Worm (Caenorhabditis elegans) whole organism, young adult: Measurements from ENCODE around the gene T28C6.3.

Experiments used
- C06A6.2 ChIP-seq: fragments of 200-800 bp; sonication (Bioruptor generic); conservative IDR thresholded peaks from 2 replicates; pipeline ENCODE4 v1.3.6; 2022; ENCODE audit warnings: missing genetic modification characterization, missing compliant biosample characterization
- F49E8.2 ChIP-seq: sonication (generic microtip); optimal IDR thresholded peaks from 3 replicates; lab custom pipeline; 2017; ENCODE audit warnings: missing genetic modification characterization, mild to moderate bottlenecking, missing compliant biosample characterization, antibody characterized with exemption, moderate library complexity; ENCODE audit not compliant: insufficient read depth
- F57A8.1 ChIP-seq: fragments of 200-800 bp; sonication (Bioruptor generic); optimal IDR thresholded peaks from 2 replicates; lab custom pipeline; 2018; ENCODE audit warnings: mild to moderate bottlenecking, missing genetic modification characterization, moderate library complexity, missing compliant biosample characterization
- F57C9.4 ChIP-seq: sonication (generic microtip); optimal IDR thresholded peaks from 2 replicates; lab custom pipeline; 2017; ENCODE audit warnings: mild to moderate bottlenecking, missing genetic modification characterization, missing compliant biosample characterization
- K12H6.12 ChIP-seq: fragments of 200-800 bp; sonication (Bioruptor generic); optimal IDR thresholded peaks from 2 replicates; lab custom pipeline; 2018; ENCODE audit warnings: mild to moderate bottlenecking, missing genetic modification characterization, missing compliant biosample characterization
- Y53F4B.3 ChIP-seq: fragments of 200-800 bp; sonication (Bioruptor generic); IDR thresholded peaks from 2 replicates; pipeline ENCODE4 v1.3.6; 2022; ENCODE audit warnings: missing genetic modification reagents, missing genetic modification characterization, missing compliant biosample characterization
- Y79H2A.3 ChIP-seq: fragments of 200-800 bp; sonication (Bioruptor generic); conservative IDR thresholded peaks from 2 replicates; pipeline ENCODE4 v1.3.6; 2022; ENCODE audit warnings: missing genetic modification reagents, missing genetic modification characterization, missing compliant biosample characterization
- akir-1 ChIP-seq: fragments of 200-800 bp; sonication (Bioruptor generic); optimal IDR thresholded peaks from 2 replicates; lab custom pipeline; 2018; ENCODE audit warnings: mild to moderate bottlenecking, missing genetic modification characterization, moderate library complexity, missing compliant biosample characterization
- ama-1 ChIP-seq, 3 experiments: fragments of 150-350 bp in 1 of 3; sonication (generic microtip) in 2 of 3; optimal IDR thresholded peaks; 2 replicates each; lab custom pipeline; 2014 to 2018; ENCODE audit warnings: missing biosample characterization in 2 of 3, missing genetic modification characterization in 2 of 3, missing genetic modification reagents in 2 of 3
- atf-7 ChIP-seq: sonication (generic microtip); optimal IDR thresholded peaks from 2 replicates; lab custom pipeline; 2017; ENCODE audit warnings: mild to moderate bottlenecking, missing genetic modification characterization, missing compliant biosample characterization
- attf-5 ChIP-seq: fragments of 200-800 bp; sonication (Bioruptor generic); optimal IDR thresholded peaks from 2 replicates; lab custom pipeline; 2018; ENCODE audit warnings: mild to moderate bottlenecking, missing genetic modification characterization, missing compliant biosample characterization
- cebp-1 ChIP-seq, 2 experiments: fragments of 200-800 bp in 1 of 2; sonication (Bioruptor generic) in 1 of 2; sonication (generic microtip) in 1 of 2; IDR thresholded peaks in 1 of 2; optimal IDR thresholded peaks in 1 of 2; 2 replicates each; pipeline versions ENCODE4 v1.3.6 to Lab custom; 2017 to 2022; ENCODE audit warnings: missing compliant biosample characterization in 2 of 2, missing genetic modification characterization in 2 of 2, mild to moderate bottlenecking in 1 of 2, missing genetic modification reagents in 1 of 2, moderate library complexity in 1 of 2
- ceh-91 ChIP-seq: fragments of 200-800 bp; sonication (Bioruptor generic); IDR thresholded peaks from 2 replicates; pipeline ENCODE4 v1.3.6; 2022; ENCODE audit warnings: missing genetic modification reagents, missing genetic modification characterization, missing compliant biosample characterization
- die-1 ChIP-seq: sonication (generic microtip); optimal IDR thresholded peaks from 2 replicates; lab custom pipeline; 2016; ENCODE audit warnings: missing genotype, mild to moderate bottlenecking, missing genetic modification characterization, missing compliant biosample characterization
- dpl-1 ChIP-seq: fragments of 150-350 bp; optimal IDR thresholded peaks from 2 replicates; lab custom pipeline; 2014; ENCODE audit warnings: missing biosample characterization, missing genetic modification reagents, missing genetic modification characterization
- ets-4 ChIP-seq: fragments of 200-800 bp; sonication (Bioruptor generic); optimal IDR thresholded peaks from 2 replicates; lab custom pipeline; 2018; ENCODE audit warnings: mild to moderate bottlenecking, missing genetic modification characterization, missing compliant biosample characterization
- hmg-1.2 ChIP-seq: fragments of 200-800 bp; sonication (Bioruptor generic); IDR thresholded peaks from 2 replicates; pipeline ENCODE4 v1.3.6; 2022; ENCODE audit warnings: missing genetic modification reagents, missing genetic modification characterization, missing compliant biosample characterization
- lag-1 ChIP-seq: fragments of 200-800 bp; sonication (Bioruptor generic); IDR thresholded peaks from 2 replicates; pipeline ENCODE4 v1.3.6; 2022; ENCODE audit warnings: missing genetic modification reagents, missing genetic modification characterization, missing compliant biosample characterization
- let-526 ChIP-seq: fragments of 200-800 bp; sonication (Bioruptor generic); IDR thresholded peaks from 2 replicates; pipeline ENCODE4 v1.3.6; 2022; ENCODE audit warnings: missing genetic modification reagents, missing genetic modification characterization, missing compliant biosample characterization
- let-607 ChIP-seq, 2 experiments: fragments of 200-800 bp in 1 of 2; sonication (Bioruptor generic) in 1 of 2; sonication (generic microtip) in 1 of 2; optimal IDR thresholded peaks; 2 replicates each; lab custom pipeline; 2016 to 2018; ENCODE audit warnings: mild to moderate bottlenecking in 2 of 2, missing compliant biosample characterization in 2 of 2, missing genetic modification characterization in 2 of 2, moderate library complexity in 2 of 2, missing genotype in 1 of 2
- lin-26 ChIP-seq: fragments of 200-800 bp; sonication (Bioruptor generic); IDR thresholded peaks from 2 replicates; pipeline ENCODE4 v1.3.6; 2022; ENCODE audit warnings: missing genetic modification reagents, missing genetic modification characterization, missing compliant biosample characterization
- lin-40 ChIP-seq: sonication (generic microtip); optimal IDR thresholded peaks from 2 replicates; lab custom pipeline; 2016; ENCODE audit warnings: missing genetic modification characterization, mild to moderate bottlenecking, missing compliant biosample characterization, missing genotype, missing genetic modification reagents
- lir-1 ChIP-seq: fragments of 200-800 bp; sonication (Bioruptor generic); conservative IDR thresholded peaks from 2 replicates; pipeline ENCODE4 v1.3.6; 2022; ENCODE audit warnings: missing genetic modification reagents, missing genetic modification characterization, missing compliant biosample characterization
- lsy-27 ChIP-seq: sonication (generic microtip); optimal IDR thresholded peaks from 2 replicates; lab custom pipeline; 2017; ENCODE audit warnings: missing genetic modification characterization, mild to moderate bottlenecking, missing compliant biosample characterization, antibody characterized with exemption, missing genotype, borderline replicate concordance; ENCODE audit not compliant: insufficient read depth
- madf-10 ChIP-seq: sonication (generic microtip); optimal IDR thresholded peaks from 2 replicates; lab custom pipeline; 2016; ENCODE audit warnings: mild to moderate bottlenecking, missing genetic modification characterization, missing compliant biosample characterization
- madf-6 ChIP-seq: fragments of 200-800 bp; sonication (Bioruptor generic); IDR thresholded peaks from 2 replicates; pipeline ENCODE4 v1.3.6; 2022; ENCODE audit warnings: missing genetic modification reagents, missing genetic modification characterization, missing compliant biosample characterization
- mes-4 ChIP-seq: sonication (generic microtip); optimal IDR thresholded peaks from 2 replicates; lab custom pipeline; 2016; ENCODE audit warnings: missing genotype, missing genetic modification characterization, missing compliant biosample characterization
- nhr-120 ChIP-seq: fragments of 200-800 bp; sonication (Bioruptor generic); IDR thresholded peaks from 2 replicates; pipeline ENCODE4 v1.3.6; 2022; ENCODE audit warnings: missing genetic modification characterization, missing compliant biosample characterization
- nhr-80 ChIP-seq: sonication (generic microtip); optimal IDR thresholded peaks from 2 replicates; lab custom pipeline; 2016; ENCODE audit warnings: missing genetic modification characterization, missing compliant biosample characterization
- sea-2 ChIP-seq: fragments of 200-800 bp; sonication (Bioruptor generic); IDR thresholded peaks from 2 replicates; pipeline ENCODE4 v1.3.6; 2022; ENCODE audit warnings: missing genetic modification characterization, missing compliant biosample characterization
- snpc-1.3 ChIP-seq: sonication (generic microtip); optimal IDR thresholded peaks from 2 replicates; lab custom pipeline; 2017; ENCODE audit warnings: missing genetic modification characterization, mild to moderate bottlenecking, missing compliant biosample characterization, antibody characterized with exemption, moderate library complexity, missing genotype, missing genetic modification reagents; ENCODE audit not compliant: insufficient read depth
- somi-1 ChIP-seq: fragments of 200-800 bp; sonication (Bioruptor generic); optimal IDR thresholded peaks from 2 replicates; lab custom pipeline; 2018; ENCODE audit warnings: mild to moderate bottlenecking, missing genetic modification characterization, missing compliant biosample characterization
- tbp1 ChIP-seq: fragments of 200-800 bp; sonication (Bioruptor generic); optimal IDR thresholded peaks from 2 replicates; lab custom pipeline; 2018; ENCODE audit warnings: mild to moderate bottlenecking, missing genetic modification characterization, missing compliant biosample characterization
- unc-62 ChIP-seq: fragments of 150-350 bp; optimal IDR thresholded peaks from 2 replicates; lab custom pipeline; 2014; ENCODE audit warnings: missing biosample characterization, missing genetic modification reagents, missing genetic modification characterization
- ztf-18 ChIP-seq: sonication (generic microtip); optimal IDR thresholded peaks from 2 replicates; lab custom pipeline; 2016; ENCODE audit warnings: missing genotype, mild to moderate bottlenecking, missing genetic modification characterization, missing compliant biosample characterization
- ztf-6 ChIP-seq: fragments of 200-800 bp; sonication (Bioruptor generic); IDR thresholded peaks from 2 replicates; pipeline ENCODE4 v1.3.6; 2022; ENCODE audit warnings: missing genetic modification reagents, missing genetic modification characterization, missing compliant biosample characterization

T28C6.3 gene

ce11 chrIV:8820041-8820440 is at the start of gene T28C6.3:
T28C6.3 (plus strand) TSS chrIV:8820341.
- TF ChIP-seq F57A8.1 (GFP tag; lab: Kevin White, UChicago) (no peak), tbp1 (GFP tag; lab: Kevin White, UChicago) (no peak), C06A6.2 (GFP tag; lab: Robert Waterston, UW) (no peak), ama-1 (optimal IDR thresholded peaks at IDR 0.05; lab: Kevin White, UChicago) (no peak), ama-1 (GFP tag; optimal IDR thresholded peaks at IDR 0.05; lab: Kevin White, UChicago) (no peak), madf-6 (GFP tag; lab: Robert Waterston, UW) (no peak), Y79H2A.3 (GFP tag; lab: Robert Waterston, UW) (no peak), mes-4 (tag; lab: Kevin White, UChicago) (no peak), dpl-1 (GFP tag; lab: Kevin White, UChicago) (no peak)
- TF ChIP-seq, all 124 proteins: peak for 0

DNA sequence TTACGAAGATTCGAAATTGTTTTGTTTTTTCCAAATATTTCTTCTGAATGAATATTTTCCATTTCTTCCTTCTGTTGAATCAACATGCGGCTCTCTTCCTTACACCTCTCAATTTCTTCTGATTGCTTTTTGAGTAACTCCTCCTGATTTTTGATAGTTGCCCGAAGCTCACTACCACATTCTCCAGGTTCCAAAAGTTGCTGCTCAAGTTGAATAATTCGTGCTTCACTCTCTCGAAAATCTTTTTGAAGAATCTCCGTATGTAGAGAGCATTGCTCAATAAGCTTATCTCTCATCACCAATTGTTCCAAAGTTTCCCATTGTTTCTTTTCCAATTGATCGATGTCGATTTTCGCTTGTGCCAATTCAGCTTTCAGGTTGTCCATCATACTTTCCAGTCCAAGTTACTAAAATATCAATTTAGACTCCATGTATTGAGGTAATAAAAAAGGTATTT is 47.3 kb upstream of the T28C6.3 start, which contains the start of gene F20C5.6:
TSS of gene F20C5.6 (minus strand) at position 407 of the 457 bp plus-strand sequence.
- TF ChIP-seq lin-26 (GFP tag; lab: Robert Waterston, UW), result no peak
- TF ChIP-seq die-1 (tag; lab: Kevin White, UChicago), result no peak
- no peak for TF ChIP-seq ztf-6 (GFP tag; lab: Robert Waterston, UW)
- TF ChIP-seq ceh-91 (GFP tag; lab: Robert Waterston, UW), result no peak
- no peak for TF ChIP-seq lsy-27 (tag; lab: Kevin White, UChicago)
- no peak for TF ChIP-seq madf-6 (GFP tag; lab: Robert Waterston, UW)
- no peak for TF ChIP-seq F49E8.2
- no peak for TF ChIP-seq akir-1 (GFP tag; lab: Kevin White, UChicago)
- TF ChIP-seq Y53F4B.3 (GFP tag; lab: Robert Waterston, UW), result no peak
- TF ChIP-seq attf-5 (GFP tag; lab: Kevin White, UChicago), result no peak
- TF ChIP-seq let-607 (tag; optimal IDR thresholded peaks at IDR 0.05; lab: Kevin White, UChicago), result no peak
- no peak for TF ChIP-seq atf-7 (tag; lab: Kevin White, UChicago)

DNA sequence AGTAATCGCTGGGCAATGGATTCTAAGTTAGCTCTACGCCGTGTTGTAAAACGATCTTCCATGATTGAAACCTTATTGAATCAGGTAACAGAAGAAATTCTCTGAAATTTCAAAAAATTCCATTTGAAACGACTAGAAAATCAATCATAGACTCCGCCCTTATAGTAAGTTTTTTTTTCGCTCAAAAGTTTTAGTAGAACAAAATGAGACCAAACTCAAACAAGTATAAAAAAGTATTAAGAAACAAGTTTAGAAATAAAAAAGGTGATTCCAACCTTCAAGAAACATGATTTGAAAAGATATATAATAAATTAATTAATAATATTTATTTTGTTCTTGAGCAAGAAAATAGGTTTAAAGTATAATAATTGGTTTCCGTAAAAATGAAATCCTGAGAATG is 42.1 kb upstream of the T28C6.3 start, which contains the start of gene C33D9.6:
TSS of gene C33D9.6 (minus strand) at position 101 of the 400 bp plus-strand sequence.
- no peak for TF ChIP-seq somi-1 (GFP tag; lab: Kevin White, UChicago)
- TF ChIP-seq Y79H2A.3 (GFP tag; lab: Robert Waterston, UW), result no peak
- TF ChIP-seq nhr-120 (GFP tag; lab: Robert Waterston, UW), result no peak
- TF ChIP-seq dpl-1 (GFP tag; lab: Kevin White, UChicago), result no peak

DNA sequence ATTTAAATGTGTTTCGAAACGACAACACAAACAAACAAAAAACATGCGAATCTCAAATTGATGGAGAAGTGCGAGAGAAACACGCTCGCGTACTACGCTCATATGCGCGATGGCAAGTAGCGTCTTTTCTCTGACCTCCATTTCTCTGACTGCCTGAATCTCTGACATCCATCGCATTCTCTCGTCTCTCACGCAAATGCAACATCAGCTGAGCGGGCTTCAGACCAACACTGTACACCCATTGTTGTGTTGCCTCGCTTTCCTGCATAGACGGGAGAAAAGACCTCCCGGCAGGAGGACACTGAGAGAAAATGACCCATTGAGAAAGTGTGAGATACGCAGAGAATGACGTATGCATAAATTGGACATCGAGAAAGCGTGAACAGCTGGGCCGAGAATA is 38.0 kb upstream of the T28C6.3 start:
- TF ChIP-seq Y53F4B.3 (GFP tag; lab: Robert Waterston, UW), result no peak
- TF ChIP-seq ztf-18, result peak; percentile 42
- 0 out of 2 replicates have a peak, but pooled peaks have one; percentile 23 for TF ChIP-seq lag-1
- TF ChIP-seq attf-5 (GFP tag; lab: Kevin White, UChicago), result peak; percentile 82
- no peak for TF ChIP-seq lin-26 (GFP tag; lab: Robert Waterston, UW)
- TF ChIP-seq hmg-1.2 (GFP tag; lab: Robert Waterston, UW), result peak; percentile 77
- peak; percentile 35 for TF ChIP-seq lin-40 (tag; lab: Kevin White, UChicago)
- TF ChIP-seq unc-62, result peak; percentile 19
- peak; percentile 57 for TF ChIP-seq K12H6.12
- TF ChIP-seq lir-1 (GFP tag; lab: Robert Waterston, UW), result no peak
- TF ChIP-seq sea-2, result no peak
- no peak for TF ChIP-seq F57C9.4
- 0 out of 2 replicates have a peak, but pooled peaks have one; percentile 21 for TF ChIP-seq let-526 (GFP tag; lab: Robert Waterston, UW)
- TF ChIP-seq cebp-1 (GFP tag; IDR thresholded peaks at IDR 0.05; lab: Robert Waterston, UW), result peak; percentile 41; the same call in 1 of the 2 replicates
- TF ChIP-seq cebp-1 (tag; optimal IDR thresholded peaks at IDR 0.05; lab: Kevin White, UChicago), result no peak
- peak; percentile 18 for TF ChIP-seq ets-4
- peak; percentile 34 for TF ChIP-seq madf-10 (tag; lab: Kevin White, UChicago)
- peak; percentile 82 for TF ChIP-seq nhr-80 (tag; lab: Kevin White, UChicago)
- TF ChIP-seq snpc-1.3 (tag; lab: Kevin White, UChicago), result no peak
